Worm (Caenorhabditis elegans): ENCODE data around the gene eif-2Bdelta.

- TF ChIP-seq him-1 (tag; optimal IDR thresholded peaks at IDR 0.05) (no peak), somi-1 (GFP tag; optimal IDR thresholded peaks at IDR 0.05) (no peak), xnd-1 (tag; optimal IDR thresholded peaks at IDR 0.05) (no peak), ama-1 (optimal IDR thresholded peaks at IDR 0.05) (no peak), ama-1 (GFP tag; optimal IDR thresholded peaks at IDR 0.05) (no peak)
These were observed 26.0 kb downstream of the eif-2Bdelta start, which contains the start of gene C50F4.12 for ce11 chrV:9539638-9540037.
